Worm (Caenorhabditis elegans) whole organism, L4 larva: ENCODE data around the gene egl-4.

Source experiments
- F49E8.2 ChIP-seq: sonication (generic microtip); optimal IDR thresholded peaks from 2 replicates; lab custom pipeline; 2016; ENCODE audit warnings: missing compliant biosample characterization, mild to moderate bottlenecking, missing genetic modification characterization, borderline replicate concordance
- aha-1 ChIP-seq: fragments of 150-350 bp; peaks from one replicate; lab custom pipeline; 2014; ENCODE audit warnings: missing biosample characterization, missing genetic modification characterization
- aly-2 ChIP-seq: sonication (generic microtip); optimal IDR thresholded peaks from 2 replicates; lab custom pipeline; 2018; ENCODE audit warnings: missing biosample characterization, missing genetic modification characterization
- attf-4 ChIP-seq: sonication (generic microtip); optimal IDR thresholded peaks from 3 replicates; lab custom pipeline; 2017; ENCODE audit warnings: missing biosample characterization, missing genetic modification characterization
- ceh-44 ChIP-seq: fragments of 200-800 bp; sonication (Bioruptor generic); IDR thresholded peaks from 2 replicates; pipeline ENCODE4 v1.3.6; 2022; ENCODE audit warnings: missing genetic modification reagents, missing genetic modification characterization, missing compliant biosample characterization
- ces-1 ChIP-seq: fragments of 150-350 bp; sonication (generic microtip); optimal IDR thresholded peaks from 4 replicates; lab custom pipeline; 2014; ENCODE audit warnings: missing biosample characterization, missing genetic modification reagents, missing genetic modification characterization
- ctbp-1 ChIP-seq: fragments of 200-800 bp; sonication (Bioruptor generic); IDR thresholded peaks from 2 replicates; pipeline ENCODE4 v1.3.6; 2022; ENCODE audit warnings: missing genetic modification reagents, missing genetic modification characterization, missing compliant biosample characterization
- daf-16 ChIP-seq, 3 experiments: sonication (generic microtip); optimal IDR thresholded peaks; 2 replicates each; lab custom pipeline; 2016 to 2017; ENCODE audit warnings: missing genetic modification characterization in 3 of 3, missing genetic modification reagents in 3 of 3, mild to moderate bottlenecking in 2 of 3, missing compliant biosample characterization in 2 of 3, missing biosample characterization in 1 of 3, moderate library complexity in 1 of 3
- daf-19 ChIP-seq: fragments of 200-800 bp; sonication (Bioruptor generic); conservative IDR thresholded peaks from 2 replicates; pipeline ENCODE4 v1.3.6; 2022; ENCODE audit warnings: missing genetic modification characterization, missing compliant biosample characterization
- dmd-6 ChIP-seq: fragments of 200-800 bp; sonication (Bioruptor generic); IDR thresholded peaks from 2 replicates; pipeline ENCODE4 v1.3.6; 2022; ENCODE audit warnings: missing genetic modification reagents, missing genetic modification characterization, missing compliant biosample characterization
- dpl-1 ChIP-seq: fragments of 150-350 bp; optimal IDR thresholded peaks from 2 replicates; lab custom pipeline; 2014; ENCODE audit warnings: missing biosample characterization, missing genetic modification reagents, missing genetic modification characterization
- duxl-1 ChIP-seq: sonication (generic microtip); optimal IDR thresholded peaks from 2 replicates; lab custom pipeline; 2016; ENCODE audit warnings: mild to moderate bottlenecking, missing genetic modification characterization, moderate library complexity, missing compliant biosample characterization; ENCODE audit not compliant: poor library complexity
- fkh-10 ChIP-seq: fragments of 150-350 bp; optimal IDR thresholded peaks from 2 replicates; lab custom pipeline; 2014; ENCODE audit warnings: missing biosample characterization, missing genetic modification reagents, missing genetic modification characterization
- fos-1 ChIP-seq: fragments of 150-350 bp; optimal IDR thresholded peaks from 2 replicates; lab custom pipeline; 2014; ENCODE audit warnings: missing biosample characterization, missing genetic modification characterization
- hmg-1.1 ChIP-seq: fragments of 200-800 bp; sonication (Bioruptor generic); IDR thresholded peaks from 2 replicates; pipeline ENCODE4 v1.3.6; 2022; ENCODE audit warnings: missing genetic modification reagents, missing genetic modification characterization, missing compliant biosample characterization
- lin-1 ChIP-seq: fragments of 200-800 bp; sonication (Bioruptor generic); IDR thresholded peaks from 2 replicates; pipeline ENCODE4 v1.3.6; 2022; ENCODE audit warnings: missing genetic modification reagents, missing genetic modification characterization, missing compliant biosample characterization
- lin-29 ChIP-seq: fragments of 200-800 bp; sonication (Bioruptor generic); IDR thresholded peaks from 2 replicates; pipeline ENCODE4 v1.3.6; 2022; ENCODE audit warnings: missing genetic modification reagents, missing genetic modification characterization, missing compliant biosample characterization
- lsy-2 ChIP-seq, 2 experiments: fragments of 150-350 bp in 1 of 2; sonication (generic microtip) in 1 of 2; optimal IDR thresholded peaks; 2 replicates each; lab custom pipeline; 2014 to 2017; ENCODE audit warnings: missing biosample characterization in 2 of 2, missing genetic modification characterization in 2 of 2
- mep-1 ChIP-seq: fragments of 150-350 bp; sonication (generic microtip); optimal IDR thresholded peaks from 3 replicates; lab custom pipeline; 2014; ENCODE audit warnings: missing biosample characterization, missing genetic modification characterization
- mxl-2 ChIP-seq: fragments of 200-800 bp; sonication (Bioruptor generic); conservative IDR thresholded peaks from 2 replicates; pipeline ENCODE4 v1.3.6; 2022; ENCODE audit warnings: missing genetic modification reagents, missing genetic modification characterization, missing compliant biosample characterization
- nhr-10 ChIP-seq: fragments of 150-350 bp; optimal IDR thresholded peaks from 2 replicates; lab custom pipeline; 2014; ENCODE audit warnings: missing biosample characterization, missing genetic modification characterization
- nhr-28 ChIP-seq: fragments of 150-350 bp; optimal IDR thresholded peaks from 2 replicates; lab custom pipeline; 2014; ENCODE audit warnings: missing biosample characterization, missing genetic modification characterization
- nhr-48 ChIP-seq: sonication (generic microtip); optimal IDR thresholded peaks from 2 replicates; lab custom pipeline; 2016; ENCODE audit warnings: mild to moderate bottlenecking, missing genetic modification characterization, missing compliant biosample characterization
- nhr-77 ChIP-seq: fragments of 150-350 bp; optimal IDR thresholded peaks from 2 replicates; lab custom pipeline; 2014; ENCODE audit warnings: missing biosample characterization, missing genetic modification characterization
- php-3 ChIP-seq: fragments of 200-800 bp; sonication (Bioruptor generic); IDR thresholded peaks from 2 replicates; pipeline ENCODE4 v1.3.6; 2022; ENCODE audit warnings: missing genetic modification reagents, missing genetic modification characterization, missing compliant biosample characterization
- set-16 ChIP-seq: fragments of 200-800 bp; sonication (Bioruptor generic); IDR thresholded peaks from 2 replicates; pipeline ENCODE4 v1.3.6; 2022; ENCODE audit warnings: missing genetic modification reagents, missing genetic modification characterization, missing compliant biosample characterization
- snpc-4 ChIP-seq: fragments of 150-350 bp; optimal IDR thresholded peaks from 2 replicates; lab custom pipeline; 2014; ENCODE audit warnings: missing biosample characterization, missing genetic modification characterization
- unc-130 ChIP-seq: sonication (generic microtip); optimal IDR thresholded peaks from 2 replicates; lab custom pipeline; 2016; ENCODE audit warnings: missing genetic modification reagents, missing genetic modification characterization, missing compliant biosample characterization
- unc-39 ChIP-seq: sonication (generic microtip); optimal IDR thresholded peaks from 2 replicates; lab custom pipeline; 2017; ENCODE audit warnings: missing biosample characterization, missing genetic modification characterization
- unc-62 ChIP-seq, 3 experiments: fragments of 150-350 bp in 1 of 3; sonication (generic microtip); optimal IDR thresholded peaks in 2 of 3; peaks in 1 of 3; 1 replicate in 1 of 3; 2 replicates in 2 of 3; lab custom pipeline; 2014 to 2017; ENCODE audit warnings: missing biosample characterization in 3 of 3, missing genetic modification characterization in 3 of 3, missing genetic modification reagents in 3 of 3, missing genotype in 1 of 3
- vab-7 ChIP-seq: fragments of 200-800 bp; sonication (Bioruptor generic); IDR thresholded peaks from 2 replicates; pipeline ENCODE4 v1.3.6; 2022; ENCODE audit warnings: missing genetic modification reagents, missing genetic modification characterization, missing compliant biosample characterization
- zfp-2 ChIP-seq: sonication (generic microtip); optimal IDR thresholded peaks from 2 replicates; lab custom pipeline; 2016; ENCODE audit warnings: mild to moderate bottlenecking, missing genetic modification characterization, missing compliant biosample characterization
- ztf-11 ChIP-seq: fragments of 150-350 bp; optimal IDR thresholded peaks from 2 replicates; lab custom pipeline; 2014; ENCODE audit warnings: missing biosample characterization, missing genetic modification characterization
- ztf-7 ChIP-seq: fragments of 150-350 bp; optimal IDR thresholded peaks from 2 replicates; lab custom pipeline; 2014; ENCODE audit warnings: missing biosample characterization, missing genetic modification characterization

egl-4 gene

DNA sequence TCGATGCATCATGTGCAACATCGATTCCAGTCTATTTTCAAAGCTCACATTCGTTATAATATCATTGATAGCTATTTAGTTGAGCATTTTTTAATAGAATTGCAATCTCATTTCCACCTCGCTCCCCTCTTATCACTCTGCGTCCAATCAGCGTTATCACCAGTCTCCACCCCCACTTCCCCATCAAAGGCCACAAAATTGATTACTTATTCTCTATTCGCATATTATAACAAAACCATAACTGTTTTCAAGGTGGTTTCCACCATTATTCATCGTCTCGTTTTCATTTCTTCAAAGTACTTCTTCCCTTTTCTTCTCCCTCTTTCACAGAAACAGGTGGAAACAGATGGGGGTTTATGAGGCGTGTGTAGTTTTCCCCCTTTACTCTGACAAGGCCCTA, 44.8 kb downstream of the egl-4 start:
- TF ChIP-seq unc-62 (GFP tag; optimal IDR thresholded peaks at IDR 0.05 in 1 of 2; lab: Kevin White, UChicago) = peak in 1 of 2 experiments; percentile 86
- no peak for TF ChIP-seq unc-62 (tag; optimal IDR thresholded peaks at IDR 0.05; lab: Kevin White, UChicago)
- TF ChIP-seq nhr-48 (tag; lab: Kevin White, UChicago) = no peak
- TF ChIP-seq nhr-77 = no peak
- no peak for TF ChIP-seq fos-1 (tag; lab: Kevin White, UChicago)
- TF ChIP-seq hmg-1.1 (GFP tag; lab: Robert Waterston, UW) = no peak
- no peak for TF ChIP-seq aly-2
- TF ChIP-seq ctbp-1 = no peak
- TF ChIP-seq duxl-1 (tag; lab: Kevin White, UChicago) = peak; percentile 14
- no peak for TF ChIP-seq snpc-4
- TF ChIP-seq ztf-7 = no peak
- no peak for TF ChIP-seq vab-7 (GFP tag; lab: Robert Waterston, UW)
- no peak for TF ChIP-seq unc-130 (GFP tag; lab: Kevin White, UChicago)

DNA sequence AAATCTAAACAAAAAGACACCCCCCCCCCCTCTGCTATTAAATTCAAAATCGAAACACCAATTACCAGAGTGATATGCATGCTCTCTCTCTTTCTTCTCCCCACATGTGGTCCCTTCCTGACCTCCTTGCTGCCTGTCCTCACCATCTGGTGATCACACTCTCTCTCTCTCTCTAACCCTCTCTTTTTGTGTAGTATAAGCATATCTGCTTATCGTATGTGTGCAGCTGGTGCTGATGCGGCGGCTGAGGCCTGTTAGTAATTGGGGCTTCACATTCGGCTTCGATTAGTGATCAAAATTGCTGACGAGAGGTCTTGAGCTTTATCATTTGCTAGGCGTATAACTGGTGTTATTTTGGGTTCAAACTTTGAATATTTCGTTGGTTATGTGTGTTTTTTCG, 47.2 kb downstream of the egl-4 start:
- TF ChIP-seq nhr-48 (tag; lab: Kevin White, UChicago) = no peak
- peak; percentile 68 for TF ChIP-seq aha-1 (tag; lab: Kevin White, UChicago)
- TF ChIP-seq attf-4 = no peak
- TF ChIP-seq lin-29 (GFP tag; lab: Robert Waterston, UW) = no peak
- TF ChIP-seq fkh-10 (GFP tag; lab: Kevin White, UChicago) = no peak
- TF ChIP-seq ces-1 (GFP tag; lab: Kevin White, UChicago) = no peak
- no peak for TF ChIP-seq lin-1
- no peak for TF ChIP-seq dmd-6

DNA sequence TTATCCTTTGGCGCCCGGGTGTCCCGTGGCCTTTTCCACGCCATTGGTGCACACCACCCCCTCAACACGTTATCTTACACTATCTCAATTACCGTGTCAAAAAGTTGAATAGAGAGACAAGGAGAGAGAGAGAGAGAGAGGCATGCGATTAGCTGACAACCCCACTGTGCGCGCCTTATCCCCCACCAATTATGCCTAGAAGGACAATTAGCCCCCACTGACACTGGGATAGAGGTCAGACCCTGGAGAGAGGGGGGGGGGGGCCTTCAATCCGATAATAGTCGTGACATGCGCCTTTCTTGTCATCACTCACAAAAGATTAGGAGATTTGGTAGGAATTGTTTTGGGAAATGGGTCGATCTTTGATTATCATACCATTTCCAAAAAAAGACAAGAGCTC, 48.3 kb downstream of the egl-4 start:
- TF ChIP-seq daf-16 (GFP tag; optimal IDR thresholded peaks at IDR 0.05; lab: Kevin White, UChicago) = no peak
- TF ChIP-seq daf-16 (tag; optimal IDR thresholded peaks at IDR 0.05; lab: Kevin White, UChicago) = no peak
- TF ChIP-seq nhr-10 (tag; lab: Kevin White, UChicago) = no peak

DNA sequence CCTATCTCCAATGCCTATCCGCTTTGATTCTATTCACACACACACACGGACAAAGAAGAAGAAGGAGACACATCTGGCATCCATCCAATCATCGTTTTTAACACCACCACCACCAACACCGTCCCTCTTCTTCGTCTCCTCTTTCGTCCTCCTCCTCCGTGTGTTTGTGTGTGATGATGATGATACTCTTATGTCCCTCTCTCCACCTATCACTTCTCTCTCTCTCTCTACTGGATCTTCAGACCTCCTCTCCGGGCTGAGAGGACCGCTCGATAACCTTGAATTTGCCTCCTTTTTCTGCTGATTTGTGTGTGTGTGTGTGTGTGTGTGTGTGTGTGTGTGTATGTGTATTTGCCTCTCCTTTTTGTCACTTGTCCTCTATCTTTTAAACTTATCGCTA, 53.1 kb downstream of the egl-4 start:
- no peak for TF ChIP-seq zfp-2
- peak in 1 of 2 experiments; percentile 96 for TF ChIP-seq unc-62 (GFP tag; optimal IDR thresholded peaks at IDR 0.05 in 1 of 2; lab: Kevin White, UChicago)
- no peak for TF ChIP-seq unc-62 (tag; optimal IDR thresholded peaks at IDR 0.05; lab: Kevin White, UChicago)

DNA sequence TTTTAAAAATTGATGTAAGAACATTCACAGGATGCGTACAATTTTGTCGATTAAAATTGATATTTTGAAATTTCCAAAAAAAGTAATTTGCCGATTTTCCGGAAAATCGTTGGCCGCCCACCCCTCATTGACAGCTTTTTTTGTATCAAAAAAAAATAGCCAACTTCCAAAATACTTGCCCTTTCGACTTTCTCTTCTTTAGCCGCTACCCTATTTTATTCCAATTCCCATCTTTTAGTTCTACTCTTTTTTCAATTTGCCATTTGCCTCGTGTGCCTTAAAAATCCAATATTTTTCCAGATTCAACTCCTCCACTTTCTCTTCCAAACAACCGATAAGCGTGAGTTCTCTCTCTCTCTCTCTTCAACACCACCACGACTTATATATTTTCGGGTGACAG, 54.2 kb downstream of the egl-4 start, which contains the start of gene egl-18:
Gene egl-18 (plus strand): TSS at position 301 of the 400 bp plus-strand sequence.
- TF ChIP-seq nhr-28 (tag; lab: Kevin White, UChicago) (no peak), ztf-7 (no peak)

DNA sequence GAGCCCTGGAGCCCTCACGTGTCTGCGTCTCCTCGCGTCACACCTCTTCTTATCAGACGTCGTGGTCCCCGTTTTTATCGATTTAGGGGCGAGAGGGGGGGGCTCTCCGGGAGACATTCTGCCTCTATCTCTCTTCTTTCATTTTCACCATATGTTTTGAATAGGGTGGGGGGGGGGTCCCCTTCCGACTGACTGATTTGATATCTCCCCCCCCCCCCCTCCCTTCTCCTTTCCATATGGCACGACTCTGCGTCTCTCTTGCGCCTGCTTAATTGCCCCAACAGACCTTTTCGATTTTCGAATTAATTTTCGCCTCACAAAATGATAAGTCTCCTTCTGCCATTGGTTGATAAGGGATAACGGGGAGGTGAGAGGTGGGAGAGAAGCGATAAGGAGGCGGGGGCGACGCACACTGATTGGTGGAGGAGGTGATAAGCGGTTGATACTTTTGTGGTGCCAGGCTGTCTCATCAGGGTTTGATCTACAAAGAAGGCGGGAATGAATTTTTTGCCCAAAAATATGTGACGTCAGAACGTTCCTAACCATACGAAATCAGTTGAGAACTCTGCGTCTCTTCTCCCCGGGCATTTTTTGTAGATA, 56.3 kb downstream of the egl-4 start:
- TF ChIP-seq ztf-7 (no peak), ztf-11 (tag; lab: Kevin White, UChicago) (no peak), mxl-2 (GFP tag; lab: Robert Waterston, UW) (no peak), ceh-44 (GFP tag; lab: Robert Waterston, UW) (no peak), unc-39 (no peak), daf-19 (GFP tag; lab: Robert Waterston, UW) (no peak), mep-1 (tag; lab: Kevin White, UChicago) (no peak), unc-62 (GFP tag; optimal IDR thresholded peaks at IDR 0.05 in 1 of 2; lab: Kevin White, UChicago) (peak in 1 of 2 experiments; percentile 78), unc-62 (tag; optimal IDR thresholded peaks at IDR 0.05; lab: Kevin White, UChicago) (no peak), duxl-1 (tag; lab: Kevin White, UChicago) (peak; percentile 95), hmg-1.1 (GFP tag; lab: Robert Waterston, UW) (0 out of 2 replicates have a peak, but pooled peaks have one; percentile 6), set-16 (GFP tag; lab: Robert Waterston, UW) (peak; percentile 80), dpl-1 (GFP tag; lab: Kevin White, UChicago) (no peak), lsy-2 (tag; optimal IDR thresholded peaks at IDR 0.05; lab: Kevin White, UChicago) (peak in 1 of 2 experiments; percentile 66), php-3 (GFP tag; lab: Robert Waterston, UW) (no peak), F49E8.2 (tag; lab: Kevin White, UChicago) (no peak)
- TF ChIP-seq, all 104 proteins: peak for 5
